Worm (Caenorhabditis elegans): ENCODE measurements around the gene srlf-32.

The srlf-32 gene

DNA sequence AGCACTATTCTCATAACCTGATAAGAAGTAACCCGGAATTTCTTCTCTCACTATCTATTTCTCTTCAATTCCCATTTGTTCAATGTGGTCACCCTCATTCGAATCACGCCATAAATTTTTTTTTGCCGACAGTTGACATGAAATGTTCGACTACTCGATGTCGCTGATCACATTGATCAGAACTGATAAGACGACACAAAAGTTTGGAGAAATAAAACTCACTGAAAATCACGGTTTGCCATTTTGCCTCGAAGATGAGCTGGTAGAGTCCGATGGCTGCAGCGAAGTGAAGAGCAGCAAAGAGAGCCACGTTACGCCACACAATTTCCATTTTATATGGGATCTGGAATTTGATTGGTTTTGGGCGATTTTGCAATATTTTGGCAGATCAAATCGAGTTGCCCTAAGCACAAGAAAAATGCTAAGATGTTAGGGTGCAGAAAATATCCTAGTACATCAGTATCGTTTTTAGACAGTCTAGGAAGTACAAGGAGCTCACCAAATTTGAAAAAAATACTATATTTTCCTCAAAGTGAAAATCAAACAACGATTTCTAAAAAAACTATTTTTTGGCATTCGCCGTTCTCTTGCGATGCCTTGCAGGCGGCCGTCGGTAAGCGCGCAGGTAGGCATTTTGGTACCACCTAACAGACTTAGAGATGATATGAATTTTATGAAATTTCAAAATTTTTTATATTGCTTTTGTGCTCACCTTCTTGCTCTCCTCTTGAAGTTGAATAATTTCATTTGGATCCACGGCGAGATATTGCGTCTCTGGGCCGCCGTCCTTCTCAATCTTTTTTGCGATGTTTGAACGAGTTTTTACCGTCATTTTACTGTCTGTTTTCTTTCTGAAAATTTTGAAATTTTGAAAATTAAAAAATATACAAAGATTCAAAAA is 10.7 kb upstream of the srlf-32 start, which contains the start of gene fat-6:
TSS of gene fat-6 (minus strand) at position 851 of the 901 bp plus-strand sequence.
- no peak for TF ChIP-seq flt-1 (GFP tag; IDR thresholded peaks at IDR 0.05)
- TF ChIP-seq klf-2 (GFP tag; conservative IDR thresholded peaks at IDR 0.05) = no peak
- no peak for TF ChIP-seq ztf-23 (GFP tag; IDR thresholded peaks at IDR 0.05)
- TF ChIP-seq cog-1 (tag; optimal IDR thresholded peaks at IDR 0.05) = no peak

DNA sequence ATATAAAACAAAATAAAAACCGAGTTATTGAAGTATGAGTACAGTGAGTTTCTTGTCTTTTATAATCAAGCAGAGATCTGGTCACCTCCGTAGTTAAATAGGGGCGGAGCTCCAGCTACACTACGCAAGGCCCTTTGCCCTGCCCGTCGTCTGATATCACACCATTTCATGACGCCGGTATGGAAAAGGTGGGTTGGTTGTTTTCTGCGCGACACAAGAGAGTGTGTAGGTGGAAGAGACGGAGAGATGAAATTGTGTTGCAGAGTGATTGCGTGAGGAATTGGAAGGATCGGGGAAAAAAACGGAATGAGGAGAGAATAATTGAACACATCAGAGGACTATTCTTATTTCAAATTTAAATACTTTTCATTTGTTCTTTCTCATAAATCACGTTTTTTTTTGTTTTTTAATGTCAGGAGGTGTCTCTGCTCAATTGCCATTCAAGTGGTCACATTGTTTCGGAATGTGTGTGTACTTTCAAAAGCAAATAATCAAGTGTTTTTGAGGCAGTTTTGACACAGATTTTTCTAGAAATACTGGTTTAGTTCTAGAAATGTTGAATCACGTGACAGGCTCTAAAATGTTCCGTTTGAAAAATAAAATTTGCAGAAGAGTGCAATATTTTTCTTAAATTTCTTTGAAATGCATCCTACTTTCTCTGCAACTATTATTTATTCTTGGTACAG is 9.9 kb upstream of the srlf-32 start, which contains the start of gene ZK822.9:
TSS of gene ZK822.9 (plus strand) at position 180 of the 686 bp plus-strand sequence.
- TF ChIP-seq flt-1 (GFP tag; IDR thresholded peaks at IDR 0.05) (no peak), ztf-29 (GFP tag; IDR thresholded peaks at IDR 0.05) (no peak), ztf-23 (GFP tag; IDR thresholded peaks at IDR 0.05) (no peak)

DNA sequence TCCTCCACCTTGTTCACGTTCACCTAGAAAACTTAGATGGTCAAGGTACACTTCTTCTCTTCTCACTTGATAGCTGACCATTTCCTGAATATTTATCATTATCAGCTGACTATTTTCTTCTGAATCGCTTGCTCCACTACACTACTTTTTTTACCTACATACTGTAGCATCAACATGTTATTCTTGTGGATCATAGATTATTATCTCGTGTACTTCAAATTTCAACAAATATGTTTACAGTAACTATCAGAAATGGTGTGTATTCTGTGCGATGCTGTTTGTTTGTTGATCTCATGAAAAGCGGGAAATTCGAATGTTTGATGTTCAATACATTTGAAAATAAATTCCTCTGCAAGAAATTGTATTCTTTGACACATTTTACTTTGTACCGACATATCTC is 8.9 kb upstream of the srlf-32 start, which contains the start of gene ZK822.10:
TSS of gene ZK822.10 (plus strand) at position 231 of the 400 bp plus-strand sequence.
- TF ChIP-seq klf-2 (GFP tag; conservative IDR thresholded peaks at IDR 0.05) (no peak), tab-1 (GFP tag; IDR thresholded peaks at IDR 0.05) (no peak), T22C8.4 (GFP tag; IDR thresholded peaks at IDR 0.05) (no peak), cog-1 (tag; optimal IDR thresholded peaks at IDR 0.05) (no peak), flt-1 (GFP tag; IDR thresholded peaks at IDR 0.05) (no peak), med-1 (GFP tag; optimal IDR thresholded peaks at IDR 0.05; ENCODE audit: insufficient read depth) (no peak), ztf-29 (GFP tag; IDR thresholded peaks at IDR 0.05) (no peak), ref-1 (GFP tag; conservative IDR thresholded peaks at IDR 0.05) (no peak), ztf-23 (GFP tag; IDR thresholded peaks at IDR 0.05) (no peak)

DNA sequence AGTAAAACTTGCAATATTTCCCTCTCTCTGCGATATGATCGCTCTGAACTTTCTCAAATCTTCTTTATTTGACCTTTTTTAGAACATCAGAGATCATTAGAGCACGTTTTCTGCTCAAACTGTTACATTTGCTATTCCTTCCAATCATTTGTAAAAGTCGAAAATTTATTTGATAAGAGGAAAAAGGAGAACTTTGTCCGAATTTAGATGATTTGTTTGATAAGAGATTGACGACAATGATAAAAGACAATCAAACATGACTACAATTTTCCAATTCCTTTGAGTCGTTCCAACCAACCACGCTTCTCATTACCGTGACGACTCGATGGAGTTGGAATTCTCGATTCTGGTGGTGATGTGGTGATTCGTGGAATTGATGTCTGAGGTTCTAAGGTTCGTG is 7.9 kb upstream of the srlf-32 start:
- no peak for TF ChIP-seq med-1 (GFP tag; optimal IDR thresholded peaks at IDR 0.05; ENCODE audit: insufficient read depth)
- no peak for TF ChIP-seq ztf-23 (GFP tag; IDR thresholded peaks at IDR 0.05)
- TF ChIP-seq T22C8.4 (GFP tag; IDR thresholded peaks at IDR 0.05) = no peak
- TF ChIP-seq tab-1 (GFP tag; IDR thresholded peaks at IDR 0.05) = no peak
- TF ChIP-seq klf-2 (GFP tag; conservative IDR thresholded peaks at IDR 0.05) = no peak

DNA sequence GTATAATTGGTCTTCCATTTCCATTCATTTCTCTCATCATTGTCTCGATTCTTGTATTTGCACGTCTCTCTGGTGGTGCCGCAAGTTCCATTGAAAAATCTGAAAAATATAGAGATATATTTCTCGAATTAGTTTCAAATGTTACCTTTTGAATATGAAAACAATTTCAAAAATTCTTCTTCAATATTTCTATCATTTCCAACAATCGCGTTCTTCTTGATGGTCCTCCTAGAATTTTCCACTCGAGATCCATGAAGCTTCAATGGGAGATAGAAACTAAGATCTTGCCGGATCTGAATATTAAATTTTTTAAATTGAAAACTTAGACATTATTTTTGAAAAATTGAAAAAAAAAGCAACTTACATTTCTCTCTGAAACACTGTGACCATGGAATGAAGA is 6.8 kb upstream of the srlf-32 start:
- TF ChIP-seq med-1 (GFP tag; optimal IDR thresholded peaks at IDR 0.05; ENCODE audit: insufficient read depth) (no peak), ref-1 (GFP tag; conservative IDR thresholded peaks at IDR 0.05) (no peak)

DNA sequence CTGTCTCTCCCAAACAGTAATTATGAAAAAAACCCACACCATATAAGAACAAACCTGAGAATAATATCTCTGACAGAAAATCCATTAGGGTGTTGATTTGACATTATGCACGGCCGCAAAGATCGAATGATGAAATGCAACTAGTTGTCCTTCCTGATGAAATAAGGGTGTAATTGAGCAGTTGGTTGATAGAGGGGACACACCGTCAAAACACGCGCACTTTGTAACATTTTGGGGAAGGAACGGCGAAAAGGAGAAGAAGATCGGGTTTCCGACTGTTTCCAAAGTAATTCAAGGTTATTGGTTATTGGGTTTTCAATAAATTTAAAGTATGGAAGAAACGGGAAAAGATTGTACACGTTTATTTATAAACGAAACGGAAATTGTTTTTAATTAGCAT is 3.8 kb upstream of the srlf-32 start, which contains the start of gene ZK822.1:
TSS of gene ZK822.1 (minus strand) at position 121 of the 400 bp plus-strand sequence.
- no peak for TF ChIP-seq med-1 (GFP tag; optimal IDR thresholded peaks at IDR 0.05; ENCODE audit: insufficient read depth)
- no peak for TF ChIP-seq T22C8.4 (GFP tag; IDR thresholded peaks at IDR 0.05)
- TF ChIP-seq ztf-29 (GFP tag; IDR thresholded peaks at IDR 0.05) = no peak
- no peak for TF ChIP-seq klf-2 (GFP tag; conservative IDR thresholded peaks at IDR 0.05)
- no peak for TF ChIP-seq flt-1 (GFP tag; IDR thresholded peaks at IDR 0.05)
- TF ChIP-seq cog-1 (tag; optimal IDR thresholded peaks at IDR 0.05) = no peak
- no peak for TF ChIP-seq ztf-23 (GFP tag; IDR thresholded peaks at IDR 0.05)
- TF ChIP-seq ref-1 (GFP tag; conservative IDR thresholded peaks at IDR 0.05) = no peak
- no peak for TF ChIP-seq tab-1 (GFP tag; IDR thresholded peaks at IDR 0.05)

DNA sequence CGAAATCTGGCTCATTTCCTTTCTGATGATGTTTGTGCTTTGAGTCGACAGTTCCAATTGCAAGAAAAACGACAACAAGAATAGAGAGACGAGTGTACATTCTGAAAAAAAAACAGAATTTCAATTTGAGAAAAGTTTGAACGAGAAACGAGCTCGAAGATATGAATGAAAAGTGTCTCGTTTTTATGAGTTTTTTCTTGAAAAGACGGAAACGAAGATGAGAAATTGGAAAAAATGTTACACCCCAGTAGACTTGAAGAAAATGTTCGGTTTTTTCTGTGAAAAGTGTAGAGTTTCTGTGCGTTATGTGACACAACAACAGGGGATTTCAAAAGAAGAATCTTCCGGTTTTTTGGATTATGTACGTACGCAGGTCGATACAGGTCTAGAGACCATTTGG is 2.8 kb upstream of the srlf-32 start, which contains the start of gene srlf-31:
TSS of gene srlf-31 (minus strand) at position 101 of the 400 bp plus-strand sequence.
- TF ChIP-seq ztf-23 (GFP tag; IDR thresholded peaks at IDR 0.05) (no peak), flt-1 (GFP tag; IDR thresholded peaks at IDR 0.05) (no peak), klf-2 (GFP tag; conservative IDR thresholded peaks at IDR 0.05) (no peak), ztf-29 (GFP tag; IDR thresholded peaks at IDR 0.05) (no peak), tab-1 (GFP tag; IDR thresholded peaks at IDR 0.05) (no peak), med-1 (GFP tag; optimal IDR thresholded peaks at IDR 0.05; ENCODE audit: insufficient read depth) (no peak), ref-1 (GFP tag; conservative IDR thresholded peaks at IDR 0.05) (no peak), T22C8.4 (GFP tag; IDR thresholded peaks at IDR 0.05) (no peak), cog-1 (tag; optimal IDR thresholded peaks at IDR 0.05) (no peak)

DNA sequence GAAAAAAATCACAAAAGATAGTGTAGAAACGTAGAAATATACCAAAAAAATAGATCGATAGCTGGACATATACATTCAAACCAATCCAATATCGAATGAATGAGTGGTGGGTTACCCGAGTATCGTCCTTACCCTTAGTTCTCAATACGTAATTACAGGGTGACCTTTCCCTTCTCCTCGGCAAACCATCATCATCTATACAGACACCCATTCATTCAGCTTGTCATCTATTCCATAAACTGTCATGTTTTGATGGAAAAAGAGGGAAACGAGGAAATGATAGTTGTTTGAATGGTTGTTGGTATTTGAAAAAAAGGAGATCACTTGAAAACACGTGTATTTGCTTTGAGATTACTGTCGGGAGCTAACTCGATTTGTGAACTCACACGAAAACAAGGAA is 1.7 kb upstream of the srlf-32 start:
- TF ChIP-seq klf-2 (GFP tag; conservative IDR thresholded peaks at IDR 0.05) (no peak), ref-1 (GFP tag; conservative IDR thresholded peaks at IDR 0.05) (no peak), ztf-23 (GFP tag; IDR thresholded peaks at IDR 0.05) (no peak), cog-1 (tag; optimal IDR thresholded peaks at IDR 0.05) (no peak), tab-1 (GFP tag; IDR thresholded peaks at IDR 0.05) (no peak), ztf-29 (GFP tag; IDR thresholded peaks at IDR 0.05) (no peak), med-1 (GFP tag; optimal IDR thresholded peaks at IDR 0.05; ENCODE audit: insufficient read depth) (no peak), T22C8.4 (GFP tag; IDR thresholded peaks at IDR 0.05) (no peak), flt-1 (GFP tag; IDR thresholded peaks at IDR 0.05) (no peak)

DNA sequence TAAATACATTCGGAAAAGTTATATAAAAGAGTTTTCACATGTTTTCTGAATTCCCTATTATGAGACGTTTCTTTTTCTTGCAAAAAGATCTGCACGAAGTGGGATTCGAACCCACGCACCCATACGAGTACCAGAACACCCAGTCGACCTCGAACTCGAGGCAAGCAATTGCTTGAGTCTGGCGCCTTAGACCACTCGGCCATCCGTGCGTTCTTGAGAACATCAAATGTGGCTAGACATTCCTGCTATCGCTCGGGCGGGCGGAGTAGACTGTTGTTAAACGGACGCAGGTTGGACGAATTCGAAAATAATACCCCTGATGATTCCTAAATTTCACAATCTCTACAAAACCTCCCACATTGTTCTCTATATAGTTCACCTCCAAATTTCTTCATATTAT is 2.6 kb downstream of the srlf-32 start:
- TF ChIP-seq flt-1 (GFP tag; IDR thresholded peaks at IDR 0.05) = no peak; the same call in 1 of the 2 replicates
- no peak for TF ChIP-seq med-1 (GFP tag; optimal IDR thresholded peaks at IDR 0.05; ENCODE audit: insufficient read depth)
- TF ChIP-seq T22C8.4 (GFP tag; IDR thresholded peaks at IDR 0.05) = no peak
- no peak for TF ChIP-seq cog-1 (tag; optimal IDR thresholded peaks at IDR 0.05)
- TF ChIP-seq ref-1 (GFP tag; conservative IDR thresholded peaks at IDR 0.05) = peak; percentile 46; the same call in 1 of the 2 replicates
- TF ChIP-seq ztf-23 (GFP tag; IDR thresholded peaks at IDR 0.05) = peak; percentile 63; the same call in 1 of the 2 replicates
- peak; percentile 77; the same call in 1 of the 2 replicates for TF ChIP-seq tab-1 (GFP tag; IDR thresholded peaks at IDR 0.05)
- TF ChIP-seq klf-2 (GFP tag; conservative IDR thresholded peaks at IDR 0.05) = no peak
- TF ChIP-seq ztf-29 (GFP tag; IDR thresholded peaks at IDR 0.05) = peak; percentile 46; the same call in 1 of the 2 replicates
